Worm (Caenorhabditis elegans): ENCODE data around the gene F45E6.1.
A peak's percentile ranks its signal among the peaks of the same experiment; 100 is the strongest.

F45E6.1 gene

DNA sequence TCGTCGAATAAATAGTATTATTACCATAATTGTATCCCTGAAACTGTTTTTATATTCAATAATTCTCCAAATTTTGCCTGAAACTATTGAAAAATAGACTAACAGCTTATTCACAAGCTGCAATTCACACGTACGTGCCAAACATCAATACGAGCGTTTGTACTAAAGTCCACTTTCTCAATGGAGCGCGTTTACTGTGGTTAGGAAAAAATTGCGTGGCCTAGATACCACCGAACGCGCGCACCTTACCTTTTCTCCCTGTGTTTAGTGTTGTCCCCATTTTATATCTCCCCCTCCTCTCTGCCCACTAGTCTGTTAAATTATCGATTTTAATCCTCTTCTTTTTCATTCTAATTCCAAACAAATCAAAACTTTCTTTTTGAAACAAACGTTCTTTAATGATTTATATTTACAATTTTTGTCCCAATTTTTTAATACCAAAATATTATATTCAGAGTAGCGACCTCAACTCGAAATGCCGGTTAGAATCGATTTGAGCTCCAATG lies 22.9 kb downstream of the F45E6.1 start, which contains the start of the genes T18D3.9 and T18D3.1:
Gene T18D3.9 (minus strand): TSS at position 168 of the 506 bp plus-strand sequence.
Gene T18D3.1 (plus strand): TSS at position 456 of the 506 bp plus-strand sequence.
- no peak for TF ChIP-seq flh-1 (GFP tag; optimal IDR thresholded peaks at IDR 0.05)
- peak; percentile 25 for TF ChIP-seq mep-1 (tag; optimal IDR thresholded peaks at IDR 0.05)
- peak; percentile 31 for TF ChIP-seq mls-2 (tag; optimal IDR thresholded peaks at IDR 0.05)
- no peak for TF ChIP-seq drap-1 (GFP tag; optimal IDR thresholded peaks at IDR 0.05)
- TF ChIP-seq lin-13 (tag; optimal IDR thresholded peaks at IDR 0.05): peak; percentile 38
- TF ChIP-seq ceh-43 (GFP tag; optimal IDR thresholded peaks at IDR 0.05): peak; percentile 21
- TF ChIP-seq nhr-2 (tag; optimal IDR thresholded peaks at IDR 0.05): peak; percentile 1
- TF ChIP-seq sptf-1 (tag; optimal IDR thresholded peaks at IDR 0.05): peak; percentile 27
- TF ChIP-seq tbx-8 (GFP tag; optimal IDR thresholded peaks at IDR 0.05): peak; percentile 83

DNA sequence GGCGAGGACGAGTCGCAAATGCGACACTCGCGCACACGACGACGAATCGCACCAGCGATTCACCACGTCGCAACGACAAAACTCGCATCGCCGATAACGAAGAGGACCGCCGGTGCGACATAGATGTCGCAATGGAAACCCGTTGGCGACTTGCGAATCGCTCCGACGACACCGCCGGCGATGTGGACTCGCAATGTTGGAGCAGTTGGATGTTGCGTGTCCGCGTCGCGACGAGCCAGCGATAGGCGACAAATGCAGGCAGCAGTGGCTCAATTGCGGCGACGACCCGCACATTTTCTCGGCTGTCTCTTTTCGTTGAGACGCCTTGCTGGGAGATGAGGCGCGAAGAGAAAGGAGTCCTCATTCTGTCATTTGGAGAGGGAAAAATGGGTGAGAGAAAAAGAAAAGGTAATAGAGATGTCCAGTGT lies 25.1 kb downstream of the F45E6.1 start:
- peak; percentile 20 for TF ChIP-seq lin-32 (GFP tag; optimal IDR thresholded peaks at IDR 0.05)
- TF ChIP-seq nhr-76 (tag; optimal IDR thresholded peaks at IDR 0.05): no peak
- no peak for TF ChIP-seq tbx-8 (GFP tag; optimal IDR thresholded peaks at IDR 0.05)
- no peak for TF ChIP-seq zip-8 (tag; optimal IDR thresholded peaks at IDR 0.05)
- TF ChIP-seq mep-1 (tag; optimal IDR thresholded peaks at IDR 0.05): no peak
- peak; percentile 13 for TF ChIP-seq ztf-11 (tag; optimal IDR thresholded peaks at IDR 0.05)
- TF ChIP-seq ces-1 (GFP tag; optimal IDR thresholded peaks at IDR 0.05): peak; percentile 31
- peak; percentile 37 for TF ChIP-seq unc-62 (GFP tag; optimal IDR thresholded peaks at IDR 0.05)
- peak; percentile 18 for TF ChIP-seq flh-1 (GFP tag; optimal IDR thresholded peaks at IDR 0.05)
- peak; percentile 64 for TF ChIP-seq drap-1 (GFP tag; optimal IDR thresholded peaks at IDR 0.05)
- TF ChIP-seq lin-13 (tag; optimal IDR thresholded peaks at IDR 0.05): peak; percentile 4
- peak; percentile 54 for TF ChIP-seq M03D4.4 (tag; optimal IDR thresholded peaks at IDR 0.05)
- no peak for TF ChIP-seq nhr-12 (tag; optimal IDR thresholded peaks at IDR 0.05)
- no peak for TF ChIP-seq elt-1 (tag; optimal IDR thresholded peaks at IDR 0.05; ENCODE audit: borderline replicate concordance, insufficient read depth)
- no peak for TF ChIP-seq lsy-2 (tag; optimal IDR thresholded peaks at IDR 0.05)
- TF ChIP-seq sem-2 (GFP tag; optimal IDR thresholded peaks at IDR 0.05): peak; percentile 8
- no peak for TF ChIP-seq ceh-39 (tag; optimal IDR thresholded peaks at IDR 0.05)
- TF ChIP-seq sptf-1 (tag; optimal IDR thresholded peaks at IDR 0.05): peak; percentile 47
- no peak for TF ChIP-seq ceh-83 (GFP tag; optimal IDR thresholded peaks at IDR 0.05)
- TF ChIP-seq mls-2 (tag; optimal IDR thresholded peaks at IDR 0.05): peak; percentile 86
- TF ChIP-seq cnd-1 (tag; optimal IDR thresholded peaks at IDR 0.05): peak; percentile 51
- no peak for TF ChIP-seq mab-5 (tag; optimal IDR thresholded peaks at IDR 0.05)
- TF ChIP-seq unc-120 (tag; optimal IDR thresholded peaks at IDR 0.05; ENCODE audit: poor library complexity, severe bottlenecking): peak; percentile 40

DNA sequence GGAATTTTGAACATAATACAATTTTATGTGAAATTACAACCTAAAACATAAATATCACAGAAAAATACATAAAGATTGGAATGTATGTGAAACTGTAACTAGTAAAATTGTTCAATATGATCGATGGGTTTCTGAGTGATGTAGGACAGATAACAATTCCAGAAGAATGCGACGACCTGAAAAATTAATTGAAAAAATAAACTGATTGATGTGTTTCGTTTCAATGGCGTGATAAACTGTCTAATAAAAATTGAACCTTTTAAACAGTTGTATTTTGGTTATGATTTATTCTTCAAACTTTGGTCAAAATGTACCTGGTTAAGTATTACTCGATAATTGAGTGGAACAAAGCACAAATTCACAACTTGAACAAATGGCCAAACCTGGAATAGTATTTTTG lies 26.0 kb downstream of the F45E6.1 start:
- TF ChIP-seq snpc-4 (tag; optimal IDR thresholded peaks at IDR 0.05) (no peak), ham-2 (GFP tag; optimal IDR thresholded peaks at IDR 0.05) (no peak), ztf-11 (tag; optimal IDR thresholded peaks at IDR 0.05) (no peak), pha-4 (tag; optimal IDR thresholded peaks at IDR 0.05) (no peak), sem-2 (GFP tag; optimal IDR thresholded peaks at IDR 0.05) (no peak), ceh-43 (GFP tag; optimal IDR thresholded peaks at IDR 0.05) (no peak), sptf-1 (tag; optimal IDR thresholded peaks at IDR 0.05) (no peak), ceh-39 (tag; optimal IDR thresholded peaks at IDR 0.05) (no peak), lsy-2 (tag; optimal IDR thresholded peaks at IDR 0.05) (no peak), mep-1 (tag; optimal IDR thresholded peaks at IDR 0.05) (no peak), unc-62 (GFP tag; optimal IDR thresholded peaks at IDR 0.05) (no peak), ceh-83 (GFP tag; optimal IDR thresholded peaks at IDR 0.05) (no peak), bed-3 (GFP tag; optimal IDR thresholded peaks at IDR 0.05) (no peak), nhr-76 (tag; optimal IDR thresholded peaks at IDR 0.05) (no peak), lin-13 (tag; optimal IDR thresholded peaks at IDR 0.05) (no peak), elt-3 (tag; optimal IDR thresholded peaks at IDR 0.05) (no peak), blmp-1 (tag; optimal IDR thresholded peaks at IDR 0.05) (no peak), flh-1 (GFP tag; optimal IDR thresholded peaks at IDR 0.05) (no peak), M03D4.4 (tag; optimal IDR thresholded peaks at IDR 0.05) (no peak), drap-1 (GFP tag; optimal IDR thresholded peaks at IDR 0.05) (no peak)

DNA sequence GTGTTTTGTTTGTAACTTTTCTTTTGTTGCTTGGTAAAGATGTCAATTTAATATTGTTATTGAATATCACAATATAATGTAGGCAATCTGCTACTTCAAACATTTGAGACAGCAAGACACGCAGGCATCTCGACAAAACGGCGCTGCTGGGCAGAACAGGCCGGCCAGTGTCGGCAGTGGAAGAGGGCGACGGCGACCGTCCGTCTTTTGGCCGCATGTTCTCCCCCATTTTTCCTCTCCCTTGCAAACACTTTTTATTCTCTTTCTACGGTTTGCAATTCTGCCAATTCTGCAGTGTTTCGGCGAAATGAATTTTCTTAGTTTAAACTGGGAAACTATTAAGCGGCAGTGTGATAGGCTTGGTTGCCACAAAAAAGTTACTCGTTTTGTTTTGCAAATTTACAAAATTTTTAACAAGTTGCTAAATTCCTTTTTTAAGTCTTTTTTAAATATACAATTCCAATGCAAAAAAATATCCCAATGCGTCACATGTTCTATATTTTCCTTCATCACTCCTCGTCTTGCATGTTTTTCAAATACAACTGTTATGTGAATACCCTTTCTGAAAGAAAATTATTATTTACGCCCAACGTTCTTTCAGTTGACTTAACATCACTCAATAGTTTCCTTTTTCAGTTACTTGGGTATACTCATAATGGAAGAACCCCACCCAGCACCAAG lies 27.8 kb downstream of the F45E6.1 start, which contains the start of gene T18D3.6:
Gene T18D3.6 (plus strand): TSS at position 631 of the 681 bp plus-strand sequence.
- TF ChIP-seq ceh-39 (tag; optimal IDR thresholded peaks at IDR 0.05) (no peak), nhr-28 (tag; optimal IDR thresholded peaks at IDR 0.05) (no peak), lin-13 (tag; optimal IDR thresholded peaks at IDR 0.05) (no peak), blmp-1 (tag; optimal IDR thresholded peaks at IDR 0.05) (no peak), ceh-43 (GFP tag; optimal IDR thresholded peaks at IDR 0.05) (no peak), cnd-1 (tag; optimal IDR thresholded peaks at IDR 0.05) (no peak), zip-8 (tag; optimal IDR thresholded peaks at IDR 0.05) (no peak), nhr-237 (tag; optimal IDR thresholded peaks at IDR 0.05) (no peak), sem-2 (GFP tag; optimal IDR thresholded peaks at IDR 0.05) (no peak), lsy-2 (tag; optimal IDR thresholded peaks at IDR 0.05) (no peak), elt-1 (tag; optimal IDR thresholded peaks at IDR 0.05; ENCODE audit: borderline replicate concordance, insufficient read depth) (no peak), ham-2 (GFP tag; optimal IDR thresholded peaks at IDR 0.05) (no peak), elt-3 (tag; optimal IDR thresholded peaks at IDR 0.05) (no peak), flh-1 (GFP tag; optimal IDR thresholded peaks at IDR 0.05) (no peak), snpc-4 (tag; optimal IDR thresholded peaks at IDR 0.05) (no peak), nhr-12 (tag; optimal IDR thresholded peaks at IDR 0.05) (no peak)

Data from whole organism, mixed stage, embryonic.